Worm (Caenorhabditis elegans): ENCODE data around the gene gkow-1.

The gkow-1 gene

DNA sequence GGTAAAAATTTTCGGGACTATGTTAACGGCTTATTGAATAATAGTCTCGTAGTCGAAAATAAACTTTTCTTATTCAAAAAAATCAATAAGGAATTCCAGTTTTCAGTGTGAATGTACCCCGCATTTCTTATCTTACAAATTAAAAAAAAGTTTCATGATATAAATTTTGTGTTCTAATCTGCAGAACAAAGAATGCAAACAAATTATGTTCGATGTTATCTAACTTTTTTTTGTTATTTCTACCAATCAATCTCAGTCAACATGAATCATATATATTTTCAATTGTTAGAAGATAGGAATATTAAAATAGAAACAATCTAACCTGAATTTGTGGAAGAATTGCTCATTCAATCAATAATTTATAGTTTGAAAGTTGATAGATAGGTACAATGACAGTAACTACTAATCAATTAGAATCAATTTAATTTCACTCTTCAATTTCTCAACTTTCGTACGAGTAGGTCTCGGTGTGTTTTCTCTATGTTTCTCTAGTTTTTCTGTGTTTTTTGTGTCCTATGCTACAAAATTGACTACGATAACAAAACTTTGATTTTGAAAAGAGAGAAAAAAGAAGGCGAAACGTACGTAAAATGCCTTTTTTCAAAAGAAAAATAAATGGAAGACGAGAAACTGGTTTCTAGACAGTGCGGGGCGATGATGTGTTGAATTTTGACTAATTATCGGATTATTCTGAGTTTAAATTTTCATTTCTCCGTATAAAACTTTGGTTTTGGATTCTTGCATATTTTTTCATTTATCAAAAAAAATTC lies 7.9 kb upstream of the gkow-1 start, which contains the start of the genes unc-43 and Y43C5B.3:
Gene unc-43 (minus strand): TSS at position 347 of the 770 bp plus-strand sequence.
Gene Y43C5B.3 (plus strand): TSS at position 720 of the 770 bp plus-strand sequence.
- TF ChIP-seq unc-62 (GFP tag; optimal IDR thresholded peaks at IDR 0.05): no peak

DNA sequence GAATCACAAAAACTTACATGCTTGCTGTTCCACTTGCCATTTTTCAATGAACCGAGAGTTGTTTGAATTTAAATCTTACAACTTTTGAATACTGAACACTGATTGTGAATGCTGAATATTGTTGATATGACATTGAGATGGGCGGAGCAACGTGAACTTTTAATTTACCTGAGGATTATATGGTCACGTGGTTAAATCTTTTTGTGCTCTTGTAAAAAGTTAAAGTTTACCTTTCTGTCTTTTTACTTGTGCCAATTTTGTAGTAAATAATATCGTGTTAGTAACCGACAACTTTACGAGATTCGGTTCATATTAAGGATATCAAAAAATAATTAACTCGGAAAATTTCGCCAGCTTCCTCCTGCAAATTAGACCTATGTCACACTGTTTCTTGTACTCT lies 5.7 kb upstream of the gkow-1 start, which contains the start of gene Y43C5B.2:
Gene Y43C5B.2 (minus strand): TSS at position 101 of the 400 bp plus-strand sequence.
- no peak for TF ChIP-seq unc-62 (GFP tag; optimal IDR thresholded peaks at IDR 0.05)

DNA sequence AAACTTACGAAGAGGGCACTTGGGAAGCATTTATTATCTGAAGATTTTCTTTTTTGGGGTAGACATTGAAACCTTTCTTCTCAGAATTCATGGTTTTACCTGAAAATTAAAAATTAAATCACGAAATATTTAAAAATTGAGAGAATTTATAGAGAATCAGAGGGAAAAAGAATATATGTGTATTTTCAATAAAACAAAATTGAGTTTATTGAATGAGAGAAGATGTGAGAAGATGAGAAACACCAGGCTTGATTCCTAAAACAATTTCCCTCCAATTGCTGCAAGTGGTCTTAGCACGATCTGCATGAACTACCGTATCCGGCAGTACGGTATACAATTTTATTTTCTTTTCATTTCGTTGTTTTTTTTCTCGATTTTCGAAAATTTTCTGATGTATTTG lies 870 bp upstream of the gkow-1 start, which contains the start of gene R11A8.1:
Gene R11A8.1 (minus strand): TSS at position 101 of the 400 bp plus-strand sequence.
- TF ChIP-seq unc-62 (GFP tag; optimal IDR thresholded peaks at IDR 0.05): no peak

DNA sequence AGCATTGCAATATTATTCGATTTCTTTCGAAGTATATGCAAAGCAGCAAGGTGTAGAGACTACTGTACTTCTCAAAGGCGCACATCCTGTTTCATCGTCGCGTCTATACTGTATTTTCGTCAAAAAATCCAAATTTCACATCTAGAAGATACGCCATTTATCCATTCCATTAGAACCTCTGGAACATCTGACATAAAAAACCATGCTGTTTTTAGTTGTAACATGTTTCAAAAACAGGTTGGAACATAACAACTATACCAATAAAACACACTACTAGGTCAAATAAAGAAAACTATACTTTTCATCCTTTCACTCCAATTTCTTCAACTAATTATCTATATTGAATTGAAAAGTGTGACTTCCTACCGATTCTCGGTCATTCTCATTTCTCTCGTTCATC lies 2.4 kb downstream of the gkow-1 start, which contains the start of gene ugt-59:
Gene ugt-59 (plus strand): TSS at position 301 of the 400 bp plus-strand sequence.
- TF ChIP-seq unc-62 (GFP tag; optimal IDR thresholded peaks at IDR 0.05): no peak

DNA sequence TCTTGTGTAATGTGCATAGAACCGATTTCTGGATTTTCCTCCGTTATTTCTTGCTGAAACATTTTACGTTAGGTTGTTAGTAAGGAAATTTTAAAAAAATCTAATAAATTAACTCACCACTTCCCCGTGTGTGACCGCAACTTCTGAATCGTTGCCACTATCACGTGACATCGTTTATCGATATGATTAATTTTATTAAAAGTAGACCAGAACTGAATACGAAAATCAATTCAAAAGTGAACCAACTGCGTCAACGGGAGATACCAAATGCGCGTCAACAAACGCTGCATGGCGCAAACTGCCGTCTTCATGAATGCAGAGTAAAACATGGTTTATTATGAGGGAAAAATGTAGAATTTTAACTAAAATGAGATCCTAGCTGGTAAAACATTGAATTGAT lies 8.1 kb downstream of the gkow-1 start, which contains the start of gene sir-2.1:
Gene sir-2.1 (minus strand): TSS at position 212 of the 400 bp plus-strand sequence.
- no peak for TF ChIP-seq unc-62 (GFP tag; optimal IDR thresholded peaks at IDR 0.05)

DNA sequence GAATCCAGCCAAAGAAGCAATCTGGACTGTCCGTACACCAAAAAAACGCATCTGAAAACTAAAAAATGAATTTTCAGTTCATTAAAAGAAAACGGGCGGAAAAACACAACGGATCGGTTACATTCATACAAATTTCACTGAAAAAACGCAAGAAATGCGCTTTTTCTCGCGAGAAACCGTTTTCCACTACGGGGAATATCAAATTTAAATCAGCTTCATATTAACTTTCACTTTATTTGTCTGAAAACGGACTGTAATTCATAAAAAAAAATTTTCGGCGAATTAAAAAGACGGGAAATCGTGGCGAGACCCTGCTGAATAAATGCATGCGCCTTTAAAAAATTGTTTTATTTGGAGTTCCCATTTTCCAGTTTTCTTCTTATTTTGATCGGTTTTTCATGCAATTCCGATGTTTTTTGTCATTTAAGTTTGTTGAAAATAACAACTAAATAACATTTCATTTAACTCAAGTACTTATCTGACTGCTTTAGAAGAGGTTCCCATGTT lies 9.9 kb downstream of the gkow-1 start, which contains the start of gene pges-2:
Gene pges-2 (minus strand): TSS at position 51 of the 507 bp plus-strand sequence.
- no peak for TF ChIP-seq unc-62 (GFP tag; optimal IDR thresholded peaks at IDR 0.05)

DNA sequence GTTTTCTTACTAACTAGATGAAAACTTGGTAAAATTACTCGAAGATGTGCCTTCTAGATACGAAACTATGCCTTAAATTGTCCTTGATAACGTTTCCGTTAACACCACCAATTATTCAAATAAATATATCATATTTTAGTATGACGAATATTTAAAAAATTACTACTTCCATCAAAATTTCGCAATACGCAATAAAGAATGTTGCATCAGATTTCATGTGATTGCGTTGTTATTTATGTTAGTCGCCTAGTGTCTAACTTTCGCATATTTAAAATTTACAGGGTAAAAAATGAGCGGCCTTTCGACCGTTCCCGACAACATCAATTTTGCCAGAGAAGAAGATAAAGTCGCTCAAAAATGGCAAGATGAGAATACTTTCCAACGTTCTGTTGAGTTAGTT lies 10.4 kb downstream of the gkow-1 start, which contains the start of gene iars-1:
Gene iars-1 (plus strand): TSS at position 276 of the 400 bp plus-strand sequence.
- no peak for TF ChIP-seq unc-62 (GFP tag; optimal IDR thresholded peaks at IDR 0.05)

DNA sequence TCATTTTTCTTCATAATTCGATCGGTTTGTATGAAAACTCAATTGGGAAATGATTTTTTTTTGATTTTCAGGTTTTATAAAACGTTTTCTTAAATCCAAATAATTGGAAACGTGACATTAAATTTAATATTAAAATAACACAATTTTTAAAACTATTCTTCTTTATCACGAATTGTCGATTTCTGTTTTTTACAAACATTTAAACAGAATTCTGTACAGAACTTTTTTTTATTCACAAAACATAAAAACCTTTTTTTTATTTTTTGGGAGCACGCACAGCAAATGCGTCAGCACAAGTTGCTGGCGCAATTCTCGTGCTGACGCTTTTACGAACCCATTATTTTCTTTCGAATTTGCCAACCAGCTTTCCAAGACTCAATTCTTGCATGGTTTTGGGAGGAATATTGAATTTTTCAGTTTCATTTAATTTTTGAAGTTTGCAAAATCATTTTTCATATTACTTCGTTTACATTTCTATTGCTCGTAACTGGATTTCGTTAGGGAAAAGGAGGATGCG lies 15.9 kb downstream of the gkow-1 start, which contains the start of gene mpz-5:
Gene mpz-5 (minus strand): TSS at position 51 of the 517 bp plus-strand sequence.
- TF ChIP-seq unc-62 (GFP tag; optimal IDR thresholded peaks at IDR 0.05): no peak

DNA sequence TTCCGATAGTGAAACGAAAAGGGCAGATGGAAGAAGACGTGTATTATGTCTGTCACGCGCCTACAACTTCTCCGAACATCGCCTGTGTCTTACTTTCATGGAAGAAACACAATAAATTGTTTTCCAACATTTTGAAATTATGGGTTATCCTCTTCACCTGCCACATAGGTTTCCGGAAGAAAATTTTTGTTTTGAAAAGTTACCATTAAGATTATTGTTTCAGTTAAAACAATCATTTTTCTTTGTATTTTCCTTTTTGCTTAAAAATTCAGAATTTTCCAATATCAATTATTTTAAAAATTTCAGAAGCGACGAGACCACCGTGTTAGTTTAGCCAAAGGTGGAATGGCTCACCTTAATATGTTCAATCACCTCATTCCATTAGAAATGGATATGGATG lies 16.7 kb downstream of the gkow-1 start, which contains the start of gene mask-1:
Gene mask-1 (plus strand): TSS at position 301 of the 400 bp plus-strand sequence.
- no peak for TF ChIP-seq unc-62 (GFP tag; optimal IDR thresholded peaks at IDR 0.05)

DNA sequence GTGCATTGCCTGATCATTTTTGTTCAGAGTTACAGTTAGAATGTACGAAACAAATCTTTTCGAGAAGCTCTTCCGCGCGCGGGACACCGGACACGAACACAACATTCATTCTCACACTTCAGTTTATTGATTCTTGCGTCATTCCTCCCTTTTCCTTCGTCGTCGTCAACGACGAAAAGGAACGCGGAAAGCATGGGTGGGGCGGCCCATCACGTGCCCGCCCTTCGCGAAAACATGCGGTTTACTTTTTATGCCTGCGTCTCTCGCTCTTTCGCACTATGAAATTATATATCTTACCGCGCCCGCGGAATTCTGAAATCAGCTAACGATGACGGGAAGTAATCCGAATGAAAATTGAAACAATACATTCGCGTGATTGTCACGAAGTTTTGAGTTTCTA lies 22.7 kb downstream of the gkow-1 start:
- TF ChIP-seq unc-62 (GFP tag; optimal IDR thresholded peaks at IDR 0.05): no peak

DNA sequence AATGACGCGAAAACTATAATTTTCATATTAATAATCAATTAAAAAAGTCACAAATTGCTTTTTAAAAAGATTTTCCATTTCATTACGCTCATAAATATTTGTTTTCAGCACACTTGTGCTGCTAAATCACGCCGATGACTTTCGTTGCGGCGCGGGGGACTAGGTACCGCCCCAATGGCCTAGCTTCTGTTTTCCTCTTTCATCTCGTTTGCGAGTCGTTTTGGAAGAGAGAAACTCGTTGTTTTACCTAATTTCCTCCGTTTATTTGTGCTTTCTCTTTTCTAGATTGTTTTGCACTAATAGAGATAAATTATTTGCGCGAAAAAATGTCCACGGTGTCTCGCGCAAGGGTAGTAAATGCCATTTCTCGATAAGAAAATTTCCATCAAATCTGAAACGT lies 23.1 kb downstream of the gkow-1 start:
- TF ChIP-seq unc-62 (GFP tag; optimal IDR thresholded peaks at IDR 0.05): no peak

DNA sequence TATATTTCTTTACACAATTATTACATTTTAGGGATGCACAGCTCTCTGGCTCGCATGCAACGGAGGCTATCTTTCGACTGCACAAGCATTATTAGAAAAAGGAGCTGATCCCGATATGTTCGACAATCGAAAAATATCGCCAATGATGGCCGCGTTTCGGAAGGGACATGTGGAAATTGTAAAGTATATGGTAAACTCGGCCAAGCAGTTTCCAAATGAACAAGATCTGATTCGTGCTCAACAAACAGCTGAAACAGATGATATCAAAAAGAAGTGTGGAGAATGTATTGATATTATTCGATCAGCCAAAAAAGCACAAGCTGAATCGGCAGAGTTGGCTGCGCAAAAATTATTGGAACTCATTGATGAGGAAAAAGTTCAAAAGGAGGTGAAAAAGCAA lies 25.0 kb downstream of the gkow-1 start:
- no peak for TF ChIP-seq unc-62 (GFP tag; optimal IDR thresholded peaks at IDR 0.05)

DNA sequence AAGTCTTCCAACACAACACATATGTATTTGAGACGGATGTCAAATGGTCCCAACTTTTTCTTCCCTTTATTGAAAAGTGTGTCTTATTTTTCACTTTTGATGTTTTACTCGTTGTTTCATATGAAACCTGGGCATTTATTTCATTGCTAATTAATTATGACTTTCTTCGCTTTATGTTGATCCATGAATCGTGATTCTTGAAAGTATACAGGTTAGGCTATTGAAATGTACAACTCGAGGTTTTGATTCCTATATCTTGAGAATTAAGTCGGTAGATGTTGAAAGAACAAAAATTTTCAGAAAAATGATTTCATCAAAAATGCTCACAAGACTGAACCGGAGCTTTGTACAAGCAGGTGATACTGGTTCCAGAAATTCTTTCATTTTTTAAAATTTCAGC lies 29.2 kb downstream of the gkow-1 start, which contains the start of gene nfu-1:
Gene nfu-1 (plus strand): TSS at position 301 of the 400 bp plus-strand sequence.
- no peak for TF ChIP-seq unc-62 (GFP tag; optimal IDR thresholded peaks at IDR 0.05)

DNA sequence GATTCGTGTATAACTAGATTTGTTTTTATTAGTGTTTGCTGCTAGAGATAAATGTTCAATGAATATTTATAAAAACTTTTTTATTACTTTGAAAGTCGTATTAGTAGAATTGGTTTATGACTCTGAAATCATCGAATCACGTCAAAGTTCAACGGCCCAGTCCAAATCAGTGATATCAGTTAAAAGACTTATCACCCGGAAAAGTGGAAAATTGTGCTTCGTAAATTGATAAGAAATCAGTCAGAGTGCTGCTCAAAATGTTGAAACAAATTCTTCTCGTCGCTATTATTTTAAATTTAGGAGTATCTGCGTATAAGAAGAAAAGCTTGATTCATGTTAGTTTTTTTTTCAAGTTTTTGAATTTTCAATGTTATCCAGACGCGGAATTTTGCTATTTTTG lies 30.3 kb downstream of the gkow-1 start, which contains the start of gene R10H10.3:
Gene R10H10.3 (plus strand): TSS at position 243 of the 400 bp plus-strand sequence.
- no peak for TF ChIP-seq unc-62 (GFP tag; optimal IDR thresholded peaks at IDR 0.05)

DNA sequence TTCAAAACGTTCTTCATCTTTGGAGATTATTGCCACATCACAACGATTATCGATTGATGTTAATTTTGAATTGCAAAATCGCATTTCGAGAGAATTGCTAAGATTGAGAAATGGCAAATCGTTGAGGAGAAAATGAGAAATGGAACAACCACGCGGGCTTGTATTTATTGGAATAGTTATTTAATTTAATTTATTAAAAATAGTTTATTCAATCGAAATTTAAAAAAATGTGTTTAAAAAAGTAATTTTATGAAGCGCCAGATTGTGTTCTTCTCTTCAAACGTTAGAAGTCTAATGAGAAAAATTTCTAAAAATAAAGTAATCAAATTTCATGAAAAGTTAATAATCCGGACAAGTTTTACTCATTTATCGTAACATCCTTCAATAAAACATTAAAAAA lies 33.9 kb downstream of the gkow-1 start, which contains the start of gene spe-26:
Gene spe-26 (minus strand): TSS at position 101 of the 400 bp plus-strand sequence.
- TF ChIP-seq unc-62 (GFP tag; optimal IDR thresholded peaks at IDR 0.05): no peak

DNA sequence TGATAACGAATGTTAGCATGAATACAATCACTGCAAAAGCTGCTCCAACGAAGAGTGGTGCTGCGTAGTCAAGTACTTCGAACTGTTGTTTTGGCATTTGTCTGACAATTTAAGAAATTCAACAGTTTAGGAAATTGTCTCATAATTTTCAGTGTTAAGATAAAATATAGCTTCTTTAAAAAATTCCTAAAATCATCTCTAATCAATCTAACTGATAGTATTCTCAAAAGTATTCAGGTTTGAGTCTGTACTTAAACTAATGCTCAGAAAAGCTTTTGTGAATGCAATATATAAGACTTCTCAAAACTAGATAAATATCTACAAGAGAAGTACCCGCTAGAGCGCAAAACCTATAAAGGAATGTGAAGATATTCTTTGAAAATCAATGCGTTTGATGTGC lies 36.9 kb downstream of the gkow-1 start, which contains the start of gene R10H10.4:
Gene R10H10.4 (minus strand): TSS at position 101 of the 400 bp plus-strand sequence.
- TF ChIP-seq unc-62 (GFP tag; optimal IDR thresholded peaks at IDR 0.05): no peak
